Fruit fly (Drosophila melanogaster) whole organism, pupa: Measurements from ENCODE around the gene Dnaaf5.
A peak's percentile ranks its signal among the peaks of the same experiment; 100 is the strongest.

Experiments used
- CG10348 ChIP-seq: fragments of 200-800 bp; sonication (Bioruptor generic); IDR thresholded peaks from 2 replicates; pipeline ENCODE4 v1.3.6; 2022; ENCODE audit warnings: missing biosample characterization, missing genetic modification characterization
- CG12605 ChIP-seq: fragments of 200-800 bp; sonication (Bioruptor generic); IDR thresholded peaks from 2 replicates; pipeline ENCODE4 v1.3.6; 2022; ENCODE audit warnings: missing biosample characterization, missing genetic modification characterization
- CG13204 ChIP-seq: fragments of 200-800 bp; sonication (Bioruptor generic); optimal IDR thresholded peaks from 2 replicates; lab custom pipeline; 2018; ENCODE audit warnings: missing biosample characterization, mild to moderate bottlenecking, missing genetic modification characterization, moderate library complexity
- CG14655 ChIP-seq: fragments of 200-800 bp; sonication (Bioruptor generic); optimal IDR thresholded peaks from 3 replicates; lab custom pipeline; 2017; ENCODE audit warnings: mild to moderate bottlenecking, missing biosample characterization, missing genetic modification reagents, missing genetic modification characterization
- CG15710 ChIP-seq: fragments of 200-800 bp; sonication (Bioruptor generic); optimal IDR thresholded peaks from 2 replicates; lab custom pipeline; 2018; ENCODE audit warnings: missing biosample characterization, mild to moderate bottlenecking, missing genetic modification characterization, moderate library complexity
- CG17806 ChIP-seq: fragments of 200-800 bp; sonication (Bioruptor generic); optimal IDR thresholded peaks from 2 replicates; lab custom pipeline; 2018; ENCODE audit warnings: missing biosample characterization, mild to moderate bottlenecking, missing genetic modification characterization, moderate library complexity
- CG32121 ChIP-seq: fragments of 200-800 bp; sonication (Bioruptor generic); IDR thresholded peaks from 2 replicates; pipeline ENCODE4 v1.3.6; 2022; ENCODE audit warnings: missing biosample characterization, missing genetic modification characterization
- CG34367 ChIP-seq: fragments of 200-800 bp; sonication (Bioruptor generic); optimal IDR thresholded peaks from 2 replicates; lab custom pipeline; 2018; ENCODE audit warnings: missing biosample characterization, mild to moderate bottlenecking, missing genetic modification characterization
- CG4496 ChIP-seq: fragments of 200-800 bp; sonication (Bioruptor generic); IDR thresholded peaks from 3 replicates; pipeline ENCODE4 v1.3.6; 2022; ENCODE audit warnings: missing biosample characterization, missing genetic modification characterization
- CG8159 ChIP-seq: fragments of 200-800 bp; sonication (Bioruptor generic); optimal IDR thresholded peaks from 3 replicates; lab custom pipeline; 2018; ENCODE audit warnings: missing biosample characterization, mild to moderate bottlenecking, missing genetic modification characterization, moderate library complexity
- CG8301 ChIP-seq: fragments of 200-800 bp; sonication (Bioruptor generic); optimal IDR thresholded peaks from 2 replicates; lab custom pipeline; 2018; ENCODE audit warnings: missing biosample characterization, mild to moderate bottlenecking, missing genetic modification characterization
- CG9948 ChIP-seq: fragments of 200-800 bp; sonication (Bioruptor generic); optimal IDR thresholded peaks from 2 replicates; lab custom pipeline; 2018; ENCODE audit warnings: missing biosample characterization, mild to moderate bottlenecking, missing genetic modification characterization, moderate library complexity
- D1 ChIP-seq: fragments of 200-800 bp; sonication (Bioruptor generic); optimal IDR thresholded peaks from 2 replicates; lab custom pipeline; 2018; ENCODE audit warnings: missing biosample characterization, mild to moderate bottlenecking, missing genetic modification characterization, moderate library complexity
- EcR ChIP-seq: fragments of 200-800 bp; sonication (Bioruptor generic); optimal IDR thresholded peaks from 3 replicates; lab custom pipeline; 2019; ENCODE audit warnings: missing biosample characterization, missing genetic modification characterization, mild to moderate bottlenecking, moderate library complexity, missing genetic modification reagents
- Ets98B ChIP-seq: fragments of 200-800 bp; sonication (Bioruptor generic); IDR thresholded peaks from 2 replicates; pipeline ENCODE4 v1.3.6; 2022; ENCODE audit warnings: missing biosample characterization, missing genetic modification characterization
- Pif1A ChIP-seq: fragments of 200-800 bp; sonication (Bioruptor generic); optimal IDR thresholded peaks from 3 replicates; lab custom pipeline; 2016; ENCODE audit warnings: missing biosample characterization, missing genetic modification characterization
- Pif1B ChIP-seq: fragments of 200-800 bp; sonication (Bioruptor generic); optimal IDR thresholded peaks from 3 replicates; lab custom pipeline; 2016; ENCODE audit warnings: missing biosample characterization, missing genetic modification characterization
- Snoo ChIP-seq: fragments of 200-800 bp; sonication (Bioruptor generic); optimal IDR thresholded peaks from 3 replicates; lab custom pipeline; 2017; ENCODE audit warnings: missing biosample characterization, mild to moderate bottlenecking, missing genetic modification characterization, inconsistent platforms
- fd96Ca ChIP-seq: fragments of 200-800 bp; sonication (Bioruptor generic); IDR thresholded peaks from 3 replicates; pipeline ENCODE4 v1.3.6; 2022; ENCODE audit warnings: missing biosample characterization, missing genetic modification characterization
- gl ChIP-seq: fragments of 200-800 bp; sonication (Bioruptor generic); optimal IDR thresholded peaks from 2 replicates; lab custom pipeline; 2018; ENCODE audit warnings: missing biosample characterization, mild to moderate bottlenecking, missing genetic modification characterization
- rn ChIP-seq: fragments of 200-800 bp; sonication (Bioruptor generic); IDR thresholded peaks from 2 replicates; pipeline ENCODE4 v1.3.6; 2022; ENCODE audit warnings: missing biosample characterization, missing genetic modification characterization

The Dnaaf5 gene

dm6 chr3R:14314554-14314953 lies 47.0 kb downstream of the Dnaaf5 start, which contains the start of gene Crz:
TSS of gene Crz (plus strand) at chr3R:14314854.
- TF ChIP-seq gl (tag; lab: Kevin White, UChicago) (no peak), CG14655 (GFP tag; lab: Kevin White, UChicago) (no peak), Pif1B (no peak), D1 (no peak), Snoo (tag; lab: Kevin White, UChicago) (no peak), Ets98B (no peak), CG4496 (GFP tag; lab: Robert Waterston, UW) (no peak), CG17806 (tag; lab: Kevin White, UChicago) (no peak), fd96Ca (GFP tag; lab: Robert Waterston, UW) (no peak), CG15710 (tag; lab: Kevin White, UChicago) (no peak), CG8159 (tag; lab: Kevin White, UChicago) (no peak)

- TF ChIP-seq CG9948 (no peak), Pif1A (GFP tag; lab: Kevin White, UChicago) (no peak), CG32121 (GFP tag; lab: Robert Waterston, UW) (no peak), EcR (GFP tag; lab: Kevin White, UChicago) (no peak), Ets98B (no peak), CG10348 (GFP tag; lab: Robert Waterston, UW) (no peak), CG34367 (no peak), CG8301 (tag; lab: Kevin White, UChicago) (no peak), CG12605 (GFP tag; lab: Robert Waterston, UW) (no peak), Pif1B (no peak)
- TF ChIP-seq, all 21 proteins: peak for 0
These were observed 50.6 kb downstream of the Dnaaf5 start for dm6 chr3R:14311027-14311426.

dm6 chr3R:14310062-14310461 lies 51.5 kb downstream of the Dnaaf5 start, which contains the start of gene CG31321:
TSS of gene CG31321 (plus strand) at chr3R:14310362.
- TF ChIP-seq gl (tag; lab: Kevin White, UChicago) (no peak), CG8301 (tag; lab: Kevin White, UChicago) (no peak), CG14655 (GFP tag; lab: Kevin White, UChicago) (no peak), CG15710 (tag; lab: Kevin White, UChicago) (no peak), CG34367 (no peak), Ets98B (no peak), EcR (GFP tag; lab: Kevin White, UChicago) (no peak), CG8159 (tag; lab: Kevin White, UChicago) (no peak), Pif1B (no peak), CG9948 (no peak), CG32121 (GFP tag; lab: Robert Waterston, UW) (no peak), CG10348 (GFP tag; lab: Robert Waterston, UW) (no peak), CG17806 (tag; lab: Kevin White, UChicago) (no peak), Pif1A (GFP tag; lab: Kevin White, UChicago) (no peak), CG12605 (GFP tag; lab: Robert Waterston, UW) (no peak), CG4496 (GFP tag; lab: Robert Waterston, UW) (no peak), CG13204 (no peak), rn (GFP tag; lab: Robert Waterston, UW) (no peak), fd96Ca (GFP tag; lab: Robert Waterston, UW) (no peak)

dm6 chr3R:14308801-14309217 lies 52.8 kb downstream of the Dnaaf5 start, which contains the start of gene Polr2I:
TSS of gene Polr2I (plus strand) at chr3R:14309089.
- TF ChIP-seq gl (tag; lab: Kevin White, UChicago) (no peak), CG14655 (GFP tag; lab: Kevin White, UChicago) (no peak), CG13204 (no peak), CG8159 (tag; lab: Kevin White, UChicago) (peak; percentile 61), CG17806 (tag; lab: Kevin White, UChicago) (no peak), Ets98B (no peak), CG8301 (tag; lab: Kevin White, UChicago) (peak; percentile 27), CG34367 (peak; percentile 4), fd96Ca (GFP tag; lab: Robert Waterston, UW) (no peak), Pif1A (GFP tag; lab: Kevin White, UChicago) (no peak), EcR (GFP tag; lab: Kevin White, UChicago) (no peak), CG10348 (GFP tag; lab: Robert Waterston, UW) (no peak), CG9948 (peak; percentile 41), D1 (no peak), CG15710 (tag; lab: Kevin White, UChicago) (peak; percentile 40), rn (GFP tag; lab: Robert Waterston, UW) (peak; percentile 25; the same call in 1 of the 2 replicates), Snoo (tag; lab: Kevin White, UChicago) (peak; percentile 37), CG32121 (GFP tag; lab: Robert Waterston, UW) (no peak), CG4496 (GFP tag; lab: Robert Waterston, UW) (no peak), Pif1B (no peak), CG12605 (GFP tag; lab: Robert Waterston, UW) (no peak)
- TF ChIP-seq, all 21 proteins: peak for 7
